Fruit fly (Drosophila melanogaster) whole organism, pupa: Measurements from ENCODE around the gene CG42854.
A peak's percentile ranks its signal among the peaks of the same experiment; 100 is the strongest.

Experiments
- CG10348 ChIP-seq: fragments of 200-800 bp; sonication (Bioruptor generic); IDR thresholded peaks from 2 replicates; pipeline ENCODE4 v1.3.6; 2022; ENCODE audit warnings: missing biosample characterization, missing genetic modification characterization
- CG12605 ChIP-seq: fragments of 200-800 bp; sonication (Bioruptor generic); IDR thresholded peaks from 2 replicates; pipeline ENCODE4 v1.3.6; 2022; ENCODE audit warnings: missing biosample characterization, missing genetic modification characterization
- CG13204 ChIP-seq: fragments of 200-800 bp; sonication (Bioruptor generic); optimal IDR thresholded peaks from 2 replicates; lab custom pipeline; 2018; ENCODE audit warnings: missing biosample characterization, mild to moderate bottlenecking, missing genetic modification characterization, moderate library complexity
- CG14655 ChIP-seq: fragments of 200-800 bp; sonication (Bioruptor generic); optimal IDR thresholded peaks from 3 replicates; lab custom pipeline; 2017; ENCODE audit warnings: mild to moderate bottlenecking, missing biosample characterization, missing genetic modification reagents, missing genetic modification characterization
- CG15710 ChIP-seq: fragments of 200-800 bp; sonication (Bioruptor generic); optimal IDR thresholded peaks from 2 replicates; lab custom pipeline; 2018; ENCODE audit warnings: missing biosample characterization, mild to moderate bottlenecking, missing genetic modification characterization, moderate library complexity
- CG17806 ChIP-seq: fragments of 200-800 bp; sonication (Bioruptor generic); optimal IDR thresholded peaks from 2 replicates; lab custom pipeline; 2018; ENCODE audit warnings: missing biosample characterization, mild to moderate bottlenecking, missing genetic modification characterization, moderate library complexity
- CG32121 ChIP-seq: fragments of 200-800 bp; sonication (Bioruptor generic); IDR thresholded peaks from 2 replicates; pipeline ENCODE4 v1.3.6; 2022; ENCODE audit warnings: missing biosample characterization, missing genetic modification characterization
- CG34367 ChIP-seq: fragments of 200-800 bp; sonication (Bioruptor generic); optimal IDR thresholded peaks from 2 replicates; lab custom pipeline; 2018; ENCODE audit warnings: missing biosample characterization, mild to moderate bottlenecking, missing genetic modification characterization
- CG4496 ChIP-seq: fragments of 200-800 bp; sonication (Bioruptor generic); IDR thresholded peaks from 3 replicates; pipeline ENCODE4 v1.3.6; 2022; ENCODE audit warnings: missing biosample characterization, missing genetic modification characterization
- CG8159 ChIP-seq: fragments of 200-800 bp; sonication (Bioruptor generic); optimal IDR thresholded peaks from 3 replicates; lab custom pipeline; 2018; ENCODE audit warnings: missing biosample characterization, mild to moderate bottlenecking, missing genetic modification characterization, moderate library complexity
- CG8301 ChIP-seq: fragments of 200-800 bp; sonication (Bioruptor generic); optimal IDR thresholded peaks from 2 replicates; lab custom pipeline; 2018; ENCODE audit warnings: missing biosample characterization, mild to moderate bottlenecking, missing genetic modification characterization
- CG9948 ChIP-seq: fragments of 200-800 bp; sonication (Bioruptor generic); optimal IDR thresholded peaks from 2 replicates; lab custom pipeline; 2018; ENCODE audit warnings: missing biosample characterization, mild to moderate bottlenecking, missing genetic modification characterization, moderate library complexity
- D1 ChIP-seq: fragments of 200-800 bp; sonication (Bioruptor generic); optimal IDR thresholded peaks from 2 replicates; lab custom pipeline; 2018; ENCODE audit warnings: missing biosample characterization, mild to moderate bottlenecking, missing genetic modification characterization, moderate library complexity
- EcR ChIP-seq: fragments of 200-800 bp; sonication (Bioruptor generic); optimal IDR thresholded peaks from 3 replicates; lab custom pipeline; 2019; ENCODE audit warnings: missing biosample characterization, missing genetic modification characterization, mild to moderate bottlenecking, moderate library complexity, missing genetic modification reagents
- Ets98B ChIP-seq: fragments of 200-800 bp; sonication (Bioruptor generic); IDR thresholded peaks from 2 replicates; pipeline ENCODE4 v1.3.6; 2022; ENCODE audit warnings: missing biosample characterization, missing genetic modification characterization
- Pif1A ChIP-seq: fragments of 200-800 bp; sonication (Bioruptor generic); optimal IDR thresholded peaks from 3 replicates; lab custom pipeline; 2016; ENCODE audit warnings: missing biosample characterization, missing genetic modification characterization
- Pif1B ChIP-seq: fragments of 200-800 bp; sonication (Bioruptor generic); optimal IDR thresholded peaks from 3 replicates; lab custom pipeline; 2016; ENCODE audit warnings: missing biosample characterization, missing genetic modification characterization
- Snoo ChIP-seq: fragments of 200-800 bp; sonication (Bioruptor generic); optimal IDR thresholded peaks from 3 replicates; lab custom pipeline; 2017; ENCODE audit warnings: missing biosample characterization, mild to moderate bottlenecking, missing genetic modification characterization, inconsistent platforms
- fd96Ca ChIP-seq: fragments of 200-800 bp; sonication (Bioruptor generic); IDR thresholded peaks from 3 replicates; pipeline ENCODE4 v1.3.6; 2022; ENCODE audit warnings: missing biosample characterization, missing genetic modification characterization
- gl ChIP-seq: fragments of 200-800 bp; sonication (Bioruptor generic); optimal IDR thresholded peaks from 2 replicates; lab custom pipeline; 2018; ENCODE audit warnings: missing biosample characterization, mild to moderate bottlenecking, missing genetic modification characterization
- rn ChIP-seq: fragments of 200-800 bp; sonication (Bioruptor generic); IDR thresholded peaks from 2 replicates; pipeline ENCODE4 v1.3.6; 2022; ENCODE audit warnings: missing biosample characterization, missing genetic modification characterization

The CG42854 gene

dm6 chrX:17254094-17254493 lies 7.3 kb upstream of the CG42854 start:
- peak; percentile 24 for TF ChIP-seq CG14655
- TF ChIP-seq CG9948, result no peak

dm6 chrX:17249326-17249725 lies 2.5 kb upstream of the CG42854 start, which contains the start of gene CG8675:
Gene CG8675 (minus strand): TSS chrX:17249502.
- TF ChIP-seq CG8159, result no peak
- TF ChIP-seq Snoo (tag; lab: Kevin White, UChicago), result no peak
- no peak for TF ChIP-seq rn (GFP tag; lab: Robert Waterston, UW)
- no peak for TF ChIP-seq CG34367
- TF ChIP-seq Pif1B, result no peak
- TF ChIP-seq CG15710 (tag; lab: Kevin White, UChicago), result no peak
- TF ChIP-seq CG32121 (GFP tag; lab: Robert Waterston, UW), result no peak
- no peak for TF ChIP-seq gl (tag; lab: Kevin White, UChicago)
- no peak for TF ChIP-seq CG14655
- no peak for TF ChIP-seq D1 (tag; lab: Kevin White, UChicago)
- no peak for TF ChIP-seq CG10348 (GFP tag; lab: Robert Waterston, UW)
- TF ChIP-seq CG8301, result no peak

dm6 chrX:17244854-17245253 lies 2.0 kb downstream of the CG42854 start, which contains the start of gene CG8915:
Gene CG8915 (minus strand): TSS chrX:17245001.
- TF ChIP-seq Ets98B (GFP tag; lab: Robert Waterston, UW) (no peak), CG8301 (no peak), EcR (no peak), Pif1B (no peak), CG34367 (no peak), Pif1A (GFP tag; lab: Kevin White, UChicago) (no peak), gl (tag; lab: Kevin White, UChicago) (no peak), fd96Ca (GFP tag; lab: Robert Waterston, UW) (no peak), rn (GFP tag; lab: Robert Waterston, UW) (no peak), D1 (tag; lab: Kevin White, UChicago) (no peak), CG32121 (GFP tag; lab: Robert Waterston, UW) (no peak), Snoo (tag; lab: Kevin White, UChicago) (no peak), CG4496 (GFP tag; lab: Robert Waterston, UW) (no peak), CG8159 (no peak), CG12605 (GFP tag; lab: Robert Waterston, UW) (no peak), CG9948 (no peak), CG14655 (no peak), CG17806 (tag; lab: Kevin White, UChicago) (no peak), CG10348 (GFP tag; lab: Robert Waterston, UW) (no peak)

dm6 chrX:17237421-17237820 lies 9.4 kb downstream of the CG42854 start:
- TF ChIP-seq CG32121 (GFP tag; lab: Robert Waterston, UW) (peak; percentile 69; the same call in 1 of the 2 replicates), CG9948 (peak; percentile 79), CG34367 (peak; percentile 55), gl (tag; lab: Kevin White, UChicago) (no peak), CG10348 (GFP tag; lab: Robert Waterston, UW) (no peak), Snoo (tag; lab: Kevin White, UChicago) (no peak), Pif1A (GFP tag; lab: Kevin White, UChicago) (peak; percentile 51), Pif1B (peak; percentile 45), CG4496 (GFP tag; lab: Robert Waterston, UW) (peak; percentile 52), CG13204 (peak; percentile 35), EcR (no peak), CG8159 (peak; percentile 77), CG14655 (peak; percentile 83), fd96Ca (GFP tag; lab: Robert Waterston, UW) (no peak), CG15710 (tag; lab: Kevin White, UChicago) (peak; percentile 72), CG8301 (peak; percentile 76), rn (GFP tag; lab: Robert Waterston, UW) (0 out of 2 replicates have a peak, but pooled peaks have one; percentile 11), CG17806 (tag; lab: Kevin White, UChicago) (peak; percentile 72), CG12605 (GFP tag; lab: Robert Waterston, UW) (peak; percentile 36; the same call in 1 of the 2 replicates), D1 (tag; lab: Kevin White, UChicago) (peak; percentile 53), Ets98B (GFP tag; lab: Robert Waterston, UW) (peak; percentile 30; the same call in 1 of the 2 replicates)

- TF ChIP-seq Snoo (tag; lab: Kevin White, UChicago), result no peak
- TF ChIP-seq CG13204, result no peak
- no peak for TF ChIP-seq CG15710 (tag; lab: Kevin White, UChicago)
- TF ChIP-seq, all 21 proteins: peak for 0
These were observed 10.3 kb downstream of the CG42854 start for dm6 chrX:17236468-17236867.

dm6 chrX:17232642-17233041 lies 14.2 kb downstream of the CG42854 start, which contains the start of gene f:
Gene f (plus strand): TSS chrX:17232942.
- TF ChIP-seq CG32121 (GFP tag; lab: Robert Waterston, UW), result 0 out of 2 replicates have a peak, but pooled peaks have one; percentile 10
- no peak for TF ChIP-seq CG13204
- no peak for TF ChIP-seq CG34367
- TF ChIP-seq fd96Ca (GFP tag; lab: Robert Waterston, UW), result no peak
- no peak for TF ChIP-seq D1 (tag; lab: Kevin White, UChicago)
- no peak for TF ChIP-seq Pif1B
- no peak for TF ChIP-seq Snoo (tag; lab: Kevin White, UChicago)
- TF ChIP-seq Ets98B (GFP tag; lab: Robert Waterston, UW), result 0 out of 2 replicates have a peak, but pooled peaks have one; percentile 6

- TF ChIP-seq CG8301, result no peak
- no peak for TF ChIP-seq Pif1B
- no peak for TF ChIP-seq CG4496 (GFP tag; lab: Robert Waterston, UW)
- TF ChIP-seq Ets98B (GFP tag; lab: Robert Waterston, UW), result no peak
- TF ChIP-seq CG14655, result no peak
- TF ChIP-seq D1 (tag; lab: Kevin White, UChicago), result no peak
- TF ChIP-seq CG12605 (GFP tag; lab: Robert Waterston, UW), result no peak
- no peak for TF ChIP-seq CG15710 (tag; lab: Kevin White, UChicago)
- TF ChIP-seq EcR, result no peak
- no peak for TF ChIP-seq Pif1A (GFP tag; lab: Kevin White, UChicago)
- TF ChIP-seq CG13204, result no peak
These were observed 15.9 kb downstream of the CG42854 start, which contains the start of gene CG10597 for dm6 chrX:17230944-17231343. Gene CG10597 (minus strand): TSS chrX:17231044.
